Fruit fly (Drosophila melanogaster) whole organism, embryonic: ENCODE results near the gene CG34049.

Experiments used
- CG10147 ChIP-seq: fragments of 200-800 bp; sonication (Bioruptor generic); optimal IDR thresholded peaks from 2 replicates; lab custom pipeline; 2019; ENCODE audit warnings: missing biosample characterization, mild to moderate bottlenecking, missing genetic modification characterization, moderate library complexity
- CG10431 ChIP-seq: fragments of 200-800 bp; sonication (Bioruptor generic); optimal IDR thresholded peaks from 3 replicates; lab custom pipeline; 2018; ENCODE audit warnings: missing biosample characterization, mild to moderate bottlenecking, missing genetic modification characterization
- CG11723 ChIP-seq: fragments of 200-800 bp; sonication (Bioruptor generic); optimal IDR thresholded peaks from 2 replicates; lab custom pipeline; 2017; ENCODE audit warnings: missing biosample characterization, mild to moderate bottlenecking, missing genetic modification characterization
- CG12236 ChIP-seq: fragments of 200-800 bp; sonication (Bioruptor generic); optimal IDR thresholded peaks from 2 replicates; lab custom pipeline; 2016; ENCODE audit warnings: missing biosample characterization, missing genetic modification characterization
- CG12299 ChIP-seq: fragments of 200-800 bp; sonication (Bioruptor generic); optimal IDR thresholded peaks from 2 replicates; lab custom pipeline; 2018; ENCODE audit warnings: missing biosample characterization, mild to moderate bottlenecking, missing genetic modification characterization
- CG12769 ChIP-seq: fragments of 200-800 bp; sonication (Bioruptor generic); optimal IDR thresholded peaks from 2 replicates; lab custom pipeline; 2019; ENCODE audit warnings: missing biosample characterization, mild to moderate bottlenecking, missing genetic modification characterization, moderate library complexity
- CG12942 ChIP-seq: fragments of 200-800 bp; sonication (Bioruptor generic); optimal IDR thresholded peaks from 3 replicates; lab custom pipeline; 2016; ENCODE audit warnings: missing biosample characterization, missing genetic modification characterization
- CG14667 ChIP-seq: fragments of 200-800 bp; sonication (Bioruptor generic); IDR thresholded peaks from 2 replicates; pipeline ENCODE4 v1.3.6; 2022; ENCODE audit warnings: missing biosample characterization, missing genetic modification characterization
- CG15011 ChIP-seq: fragments of 200-800 bp; sonication (Bioruptor generic); optimal IDR thresholded peaks from 3 replicates; lab custom pipeline; 2018; ENCODE audit warnings: missing biosample characterization, mild to moderate bottlenecking, missing genetic modification characterization
- CG15269 ChIP-seq: fragments of 200-800 bp; sonication (Bioruptor generic); optimal IDR thresholded peaks from 2 replicates; lab custom pipeline; 2018; ENCODE audit warnings: missing biosample characterization, mild to moderate bottlenecking, missing genetic modification characterization, moderate library complexity
- CG17829 ChIP-seq: fragments of 200-800 bp; optimal IDR thresholded peaks from 2 replicates; lab custom pipeline; 2019; ENCODE audit warnings: missing biosample characterization, mild to moderate bottlenecking, missing genetic modification characterization, moderate library complexity
- CG32532 ChIP-seq: fragments of 200-800 bp; sonication (Bioruptor generic); IDR thresholded peaks from 2 replicates; pipeline ENCODE4 v1.3.6; 2022; ENCODE audit warnings: missing biosample characterization, missing genetic modification characterization
- CG3407 ChIP-seq: fragments of 200-800 bp; sonication (Bioruptor generic); optimal IDR thresholded peaks from 2 replicates; lab custom pipeline; 2018; ENCODE audit warnings: missing biosample characterization, mild to moderate bottlenecking, missing genetic modification characterization
- CG3838 ChIP-seq: fragments of 200-800 bp; sonication (Bioruptor generic); optimal IDR thresholded peaks from 3 replicates; lab custom pipeline; 2016; ENCODE audit warnings: missing biosample characterization, missing genetic modification characterization
- CG4328 ChIP-seq: fragments of 200-800 bp; sonication (Bioruptor generic); optimal IDR thresholded peaks from 3 replicates; lab custom pipeline; 2017; ENCODE audit warnings: missing biosample characterization, missing genetic modification reagents, missing genetic modification characterization
- CG4820 ChIP-seq: fragments of 200-800 bp; sonication (Bioruptor generic); optimal IDR thresholded peaks from 3 replicates; lab custom pipeline; 2016; ENCODE audit warnings: missing biosample characterization, missing genetic modification characterization
- CG6272 ChIP-seq: fragments of 200-800 bp; sonication (Bioruptor generic); IDR thresholded peaks from 2 replicates; pipeline ENCODE4 v1.3.6; 2022; ENCODE audit warnings: missing biosample characterization, missing genetic modification characterization
- CG7839 ChIP-seq: fragments of 200-800 bp; sonication (Bioruptor generic); optimal IDR thresholded peaks from 3 replicates; lab custom pipeline; 2018; ENCODE audit warnings: missing biosample characterization, mild to moderate bottlenecking, missing genetic modification characterization, moderate library complexity
- CG8388 ChIP-seq: fragments of 200-800 bp; sonication (Bioruptor generic); optimal IDR thresholded peaks from 2 replicates; lab custom pipeline; 2019; ENCODE audit warnings: missing biosample characterization, mild to moderate bottlenecking, missing genetic modification characterization, moderate library complexity
- CG8765 ChIP-seq: fragments of 200-800 bp; sonication (Bioruptor generic); IDR thresholded peaks from 2 replicates; pipeline ENCODE4 v1.3.6; 2022; ENCODE audit warnings: missing biosample characterization, missing genetic modification characterization
- Dad ChIP-seq: fragments of 200-800 bp; sonication (Bioruptor generic); optimal IDR thresholded peaks from 3 replicates; lab custom pipeline; 2016; ENCODE audit warnings: missing biosample characterization, missing genetic modification characterization
- Drgx ChIP-seq: fragments of 200-800 bp; sonication (Bioruptor generic); IDR thresholded peaks from 2 replicates; pipeline ENCODE4 v1.3.6; 2022; ENCODE audit warnings: missing biosample characterization, missing genetic modification characterization
- E2f2 ChIP-seq: fragments of 200-800 bp; sonication (Bioruptor generic); IDR thresholded peaks from 2 replicates; pipeline ENCODE4 v1.3.6; 2022; ENCODE audit warnings: missing biosample characterization, missing genetic modification characterization
- ERR ChIP-seq: fragments of 200-800 bp; sonication (Bioruptor generic); optimal IDR thresholded peaks from 2 replicates; lab custom pipeline; 2016; ENCODE audit warnings: missing biosample characterization, missing genetic modification characterization
- GATAe ChIP-seq: fragments of 200-800 bp; sonication (Bioruptor generic); conservative IDR thresholded peaks from 2 replicates; pipeline ENCODE4 v1.3.6; 2022; ENCODE audit warnings: missing biosample characterization, missing genetic modification characterization
- Hey ChIP-seq: fragments of 200-800 bp; sonication (Bioruptor generic); optimal IDR thresholded peaks from 3 replicates; lab custom pipeline; 2018; ENCODE audit warnings: missing biosample characterization, mild to moderate bottlenecking, missing genetic modification characterization
- Hmr ChIP-seq: fragments of 200-800 bp; sonication (Bioruptor generic); optimal IDR thresholded peaks from 3 replicates; lab custom pipeline; 2017; ENCODE audit warnings: mild to moderate bottlenecking, missing biosample characterization, missing genetic modification reagents, missing genetic modification characterization
- Mes4 ChIP-seq: fragments of 200-800 bp; sonication (Bioruptor generic); optimal IDR thresholded peaks from 2 replicates; lab custom pipeline; 2016; ENCODE audit warnings: missing biosample characterization, missing genetic modification characterization
- NFAT ChIP-seq: fragments of 200-800 bp; sonication (Bioruptor generic); IDR thresholded peaks from 2 replicates; pipeline ENCODE4 v1.3.6; 2022; ENCODE audit warnings: missing biosample characterization, missing genetic modification characterization
- Sin3A ChIP-seq: fragments of >200 bp; optimal IDR thresholded peaks from 2 replicates; lab custom pipeline; 2018
- Sox102F ChIP-seq: fragments of 200-800 bp; sonication (Bioruptor generic); optimal IDR thresholded peaks from 2 replicates; lab custom pipeline; 2018; ENCODE audit warnings: missing biosample characterization, mild to moderate bottlenecking, missing genetic modification characterization, moderate library complexity
- TFAM ChIP-seq: fragments of 200-800 bp; sonication (Bioruptor generic); optimal IDR thresholded peaks from 2 replicates; lab custom pipeline; 2017; ENCODE audit warnings: missing biosample characterization, missing genetic modification characterization, inconsistent platforms
- Vsx1 ChIP-seq: fragments of 200-800 bp; sonication (Bioruptor generic); optimal IDR thresholded peaks from 2 replicates; lab custom pipeline; 2017; ENCODE audit warnings: missing biosample characterization, mild to moderate bottlenecking, missing genetic modification characterization, missing genetic modification reagents
- ase ChIP-seq: fragments of 200-800 bp; sonication (Bioruptor generic); IDR thresholded peaks from 3 replicates; pipeline ENCODE4 v1.3.6; 2022; ENCODE audit warnings: missing biosample characterization, missing genetic modification characterization
- chn ChIP-seq: fragments of 200-800 bp; sonication (Bioruptor generic); optimal IDR thresholded peaks from 2 replicates; lab custom pipeline; 2016; ENCODE audit warnings: missing biosample characterization, missing genetic modification characterization
- crp ChIP-seq, 2 experiments: fragments of 200-800 bp; sonication (Bioruptor generic); optimal IDR thresholded peaks; 2 replicates in 1 of 2; 3 replicates in 1 of 2; lab custom pipeline; 2017; ENCODE audit warnings: missing biosample characterization in 2 of 2, missing genetic modification characterization in 2 of 2, mild to moderate bottlenecking in 1 of 2, moderate library complexity in 1 of 2
- dmrt11E ChIP-seq: fragments of 200-800 bp; sonication (Bioruptor generic); optimal IDR thresholded peaks from 3 replicates; lab custom pipeline; 2018; ENCODE audit warnings: missing biosample characterization, mild to moderate bottlenecking, missing genetic modification characterization, moderate library complexity
- dpn ChIP-seq, 2 experiments: fragments of 200-800 bp; sonication (Bioruptor generic); optimal IDR thresholded peaks; 3 replicates each; lab custom pipeline; 2016; ENCODE audit warnings: missing biosample characterization in 2 of 2, missing genetic modification characterization in 2 of 2
- eyg ChIP-seq: fragments of 200-800 bp; sonication (Bioruptor generic); optimal IDR thresholded peaks from 3 replicates; lab custom pipeline; 2016; ENCODE audit warnings: missing biosample characterization, missing genetic modification characterization
- fd96Cb ChIP-seq: fragments of 200-800 bp; sonication (Bioruptor generic); optimal IDR thresholded peaks from 2 replicates; lab custom pipeline; 2018; ENCODE audit warnings: missing biosample characterization, mild to moderate bottlenecking, missing genetic modification characterization, moderate library complexity
- gce ChIP-seq: fragments of 200-800 bp; sonication (Bioruptor generic); IDR thresholded peaks from 3 replicates; pipeline ENCODE4 v1.3.6; 2022; ENCODE audit warnings: missing biosample characterization, missing genetic modification characterization
- gem ChIP-seq: fragments of 200-800 bp; sonication (Bioruptor generic); optimal IDR thresholded peaks from 2 replicates; lab custom pipeline; 2019; ENCODE audit warnings: missing biosample characterization, mild to moderate bottlenecking, missing genetic modification characterization, moderate library complexity
- prd ChIP-seq, 3 experiments: fragments of >200 bp in 2 of 3; fragments of 200-800 bp in 1 of 3; sonication (Bioruptor generic) in 1 of 3; optimal IDR thresholded peaks in 2 of 3; IDR thresholded peaks in 1 of 3; 2 replicates in 2 of 3; 3 replicates in 1 of 3; pipeline versions ENCODE4 v1.3.6 to Lab custom; 2017 to 2022; ENCODE audit warnings: missing biosample characterization in 1 of 3, missing genetic modification characterization in 1 of 3
- shn ChIP-seq: fragments of 200-800 bp; sonication (Bioruptor generic); optimal IDR thresholded peaks from 3 replicates; lab custom pipeline; 2016; ENCODE audit warnings: missing biosample characterization, missing genetic modification characterization
- slbo ChIP-seq: fragments of 200-800 bp; sonication (Bioruptor generic); IDR thresholded peaks from 2 replicates; pipeline ENCODE4 v1.3.6; 2022; ENCODE audit warnings: missing biosample characterization, missing genetic modification characterization
- slp2 ChIP-seq: fragments of 200-800 bp; sonication (Bioruptor generic); optimal IDR thresholded peaks from 2 replicates; lab custom pipeline; 2016; ENCODE audit warnings: missing biosample characterization, missing genetic modification characterization
- sna ChIP-seq: fragments of 200-800 bp; sonication (Bioruptor generic); IDR thresholded peaks from 2 replicates; pipeline ENCODE4 v1.3.6; 2022; ENCODE audit warnings: missing biosample characterization, missing genetic modification characterization; ENCODE audit not compliant: partially characterized antibody
- ssp ChIP-seq: fragments of 200-800 bp; sonication (Bioruptor generic); IDR thresholded peaks from 2 replicates; pipeline ENCODE4 v1.3.6; 2022; ENCODE audit warnings: missing biosample characterization, missing genetic modification characterization
- trh ChIP-seq: fragments of 200-800 bp; sonication (Bioruptor generic); optimal IDR thresholded peaks from 2 replicates; lab custom pipeline; 2016; ENCODE audit warnings: missing biosample characterization, missing genetic modification characterization
- ttk ChIP-seq: fragments of 200-800 bp; sonication (Bioruptor generic); IDR thresholded peaks from 2 replicates; pipeline ENCODE4 v2.1.2; 2022; ENCODE audit warnings: missing biosample characterization, missing genetic modification characterization
- zen ChIP-seq: fragments of 200-800 bp; sonication (Bioruptor generic); optimal IDR thresholded peaks from 3 replicates; lab custom pipeline; 2018; ENCODE audit warnings: missing biosample characterization, mild to moderate bottlenecking, missing genetic modification characterization, moderate library complexity

The CG34049 gene

dm6 chr2L:2249578-2249977 is 15.5 kb downstream of the CG34049 start:
- TF ChIP-seq prd (optimal IDR thresholded peaks at IDR 0.05; lab: Kevin White, UChicago), result no peak
- TF ChIP-seq prd (GFP tag; IDR thresholded peaks at IDR 0.05; lab: Robert Waterston, UW), result peak; percentile 65; the same call in 2 of the 3 replicates
- TF ChIP-seq Vsx1 (GFP tag; lab: Kevin White, UChicago), result no peak
- TF ChIP-seq Drgx (GFP tag; lab: Robert Waterston, UW), result no peak
- no peak for TF ChIP-seq CG14667 (GFP tag; lab: Robert Waterston, UW)
- TF ChIP-seq CG12942, result no peak
- no peak for TF ChIP-seq trh
- 0 out of 3 replicates have a peak, but pooled peaks have one; percentile 7 for TF ChIP-seq gce (GFP tag; lab: Robert Waterston, UW)
- TF ChIP-seq CG15269 (tag; lab: Kevin White, UChicago), result no peak
- no peak for TF ChIP-seq Hey (tag; lab: Kevin White, UChicago)
- no peak for TF ChIP-seq CG4328
- no peak for TF ChIP-seq CG12299 (tag; lab: Kevin White, UChicago)
- TF ChIP-seq ttk (GFP tag; lab: Robert Waterston, UW), result 0 out of 2 replicates have a peak, but pooled peaks have one; percentile 9
- no peak for TF ChIP-seq CG15011 (GFP tag; lab: Kevin White, UChicago)
- no peak for TF ChIP-seq eyg (GFP tag; lab: Kevin White, UChicago)
- TF ChIP-seq CG8388, result no peak
- TF ChIP-seq ssp, result no peak
- no peak for TF ChIP-seq CG17829 (tag; lab: Kevin White, UChicago)
- TF ChIP-seq CG11723, result no peak
- no peak for TF ChIP-seq zen (tag; lab: Kevin White, UChicago)
- peak; percentile 7 for TF ChIP-seq Hmr (GFP tag; lab: Kevin White, UChicago)
- TF ChIP-seq Sox102F (GFP tag; lab: Kevin White, UChicago), result peak; percentile 26
- no peak for TF ChIP-seq Dad (GFP tag; lab: Kevin White, UChicago)
- no peak for TF ChIP-seq ase (GFP tag; lab: Robert Waterston, UW)
- no peak for TF ChIP-seq shn (GFP tag; lab: Kevin White, UChicago)
- no peak for TF ChIP-seq CG3407 (GFP tag; lab: Kevin White, UChicago)
- TF ChIP-seq sna (GFP tag; lab: Robert Waterston, UW), result no peak
- no peak for TF ChIP-seq CG32532 (GFP tag; lab: Robert Waterston, UW)
- TF ChIP-seq CG10431 (GFP tag; lab: Kevin White, UChicago), result no peak
- no peak for TF ChIP-seq slp2 (GFP tag; lab: Kevin White, UChicago)
- TF ChIP-seq Mes4 (GFP tag; lab: Kevin White, UChicago), result no peak
- TF ChIP-seq CG10147 (GFP tag; lab: Kevin White, UChicago), result no peak
- TF ChIP-seq dpn (GFP tag; optimal IDR thresholded peaks at IDR 0.05; lab: Kevin White, UChicago), result no peak
- TF ChIP-seq CG6272, result no peak
- peak; percentile 27; the same call in 1 of the 2 replicates for TF ChIP-seq slbo
- TF ChIP-seq crp (GFP tag; optimal IDR thresholded peaks at IDR 0.05; lab: Kevin White, UChicago), result no peak
- no peak for TF ChIP-seq CG12769 (tag; lab: Kevin White, UChicago)
- no peak for TF ChIP-seq Sin3A (lab: Kevin White, UChicago)
- TF ChIP-seq dmrt11E (tag; lab: Kevin White, UChicago), result no peak
- TF ChIP-seq gem (tag; lab: Kevin White, UChicago), result peak; percentile 23
- no peak for TF ChIP-seq fd96Cb (tag; lab: Kevin White, UChicago)
- TF ChIP-seq CG3838 (GFP tag; lab: Kevin White, UChicago), result no peak
- no peak for TF ChIP-seq chn (GFP tag; lab: Kevin White, UChicago)
- no peak for TF ChIP-seq CG7839 (tag; lab: Kevin White, UChicago)
- no peak for TF ChIP-seq NFAT (GFP tag; lab: Robert Waterston, UW)
- TF ChIP-seq TFAM (GFP tag; lab: Kevin White, UChicago), result no peak
- TF ChIP-seq ERR, result no peak
- no peak for TF ChIP-seq E2f2 (GFP tag; lab: Robert Waterston, UW)
- TF ChIP-seq CG4820, result no peak
- TF ChIP-seq CG12236, result no peak
- no peak for TF ChIP-seq CG8765 (GFP tag; lab: Robert Waterston, UW)
- TF ChIP-seq GATAe (GFP tag; lab: Robert Waterston, UW), result no peak
